Worm (Caenorhabditis elegans) whole organism, midembryonic: ENCODE results near the gene copz-1.
A peak's percentile ranks its signal among the peaks of the same experiment; 100 is the strongest.

Experiments used
- T22C8.4 ChIP-seq: fragments of 200-800 bp; sonication (Bioruptor generic); IDR thresholded peaks from 2 replicates; pipeline ENCODE4 v1.3.6; 2022; ENCODE audit warnings: missing genetic modification characterization, missing compliant biosample characterization
- cog-1 ChIP-seq: sonication (generic microtip); optimal IDR thresholded peaks from 2 replicates; lab custom pipeline; 2016; ENCODE audit warnings: missing genetic modification characterization, missing compliant biosample characterization
- flt-1 ChIP-seq: fragments of 200-800 bp; sonication (Bioruptor generic); IDR thresholded peaks from 2 replicates; pipeline ENCODE4 v1.3.6; 2022; ENCODE audit warnings: missing genetic modification characterization, missing compliant biosample characterization
- klf-2 ChIP-seq: fragments of 200-800 bp; sonication (Bioruptor generic); conservative IDR thresholded peaks from 2 replicates; pipeline ENCODE4 v1.3.6; 2022; ENCODE audit warnings: missing genetic modification reagents, missing genetic modification characterization, missing compliant biosample characterization
- med-1 ChIP-seq: sonication (generic microtip); optimal IDR thresholded peaks from 2 replicates; lab custom pipeline; 2017; ENCODE audit warnings: missing genetic modification characterization, mild to moderate bottlenecking, missing compliant biosample characterization, antibody characterized with exemption, missing genetic modification reagents; ENCODE audit not compliant: insufficient read depth
- ref-1 ChIP-seq: fragments of 200-800 bp; sonication (Bioruptor generic); conservative IDR thresholded peaks from 2 replicates; pipeline ENCODE4 v1.3.6; 2022; ENCODE audit warnings: missing genetic modification reagents, missing genetic modification characterization, missing compliant biosample characterization
- tab-1 ChIP-seq: fragments of 200-800 bp; sonication (Bioruptor generic); IDR thresholded peaks from 2 replicates; pipeline ENCODE4 v1.3.6; 2022; ENCODE audit warnings: missing genetic modification characterization, missing compliant biosample characterization
- ztf-23 ChIP-seq: fragments of 200-800 bp; sonication (Bioruptor generic); IDR thresholded peaks from 2 replicates; pipeline ENCODE4 v1.3.6; 2022; ENCODE audit warnings: missing genetic modification reagents, missing genetic modification characterization, missing compliant biosample characterization
- ztf-29 ChIP-seq: fragments of 200-800 bp; sonication (Bioruptor generic); IDR thresholded peaks from 2 replicates; pipeline ENCODE4 v1.3.6; 2022; ENCODE audit warnings: missing genetic modification reagents, missing genetic modification characterization, missing compliant biosample characterization

ce11 chrII:10851110-10851509 is 21.6 kb upstream of the copz-1 start:
- no peak for TF ChIP-seq T22C8.4 (GFP tag; lab: Robert Waterston, UW)
- no peak for TF ChIP-seq med-1 (GFP tag; lab: Kevin White, UChicago)
- TF ChIP-seq cog-1 (tag; lab: Kevin White, UChicago): peak; percentile 68
- no peak for TF ChIP-seq flt-1 (GFP tag; lab: Robert Waterston, UW)
- TF ChIP-seq klf-2 (GFP tag; lab: Robert Waterston, UW): no peak
- TF ChIP-seq ztf-29 (GFP tag; lab: Robert Waterston, UW): no peak
- no peak for TF ChIP-seq ref-1
- no peak for TF ChIP-seq ztf-23 (GFP tag; lab: Robert Waterston, UW)
- TF ChIP-seq tab-1 (GFP tag; lab: Robert Waterston, UW): no peak
